Worm (Caenorhabditis elegans) whole organism, young adult: ENCODE data around the gene exc-9.

Experiments used
- egrh-3 ChIP-seq: fragments of 200-800 bp; sonication (Bioruptor generic); IDR thresholded peaks from 2 replicates; pipeline ENCODE4 v1.3.6; 2022; ENCODE audit warnings: missing genetic modification reagents, missing genetic modification characterization, missing compliant biosample characterization
- ekl-4 ChIP-seq: fragments of 200-800 bp; sonication (Bioruptor generic); IDR thresholded peaks from 2 replicates; pipeline ENCODE4 v1.3.6; 2022; ENCODE audit warnings: missing genetic modification reagents, missing genetic modification characterization, missing compliant biosample characterization
- let-607 ChIP-seq, 2 experiments: fragments of 200-800 bp in 1 of 2; sonication (Bioruptor generic) in 1 of 2; sonication (generic microtip) in 1 of 2; optimal IDR thresholded peaks; 2 replicates each; lab custom pipeline; 2016 to 2018; ENCODE audit warnings: mild to moderate bottlenecking in 2 of 2, missing compliant biosample characterization in 2 of 2, missing genetic modification characterization in 2 of 2, moderate library complexity in 2 of 2, missing genotype in 1 of 2
- pha-4 ChIP-seq: fragments of 150-350 bp; sonication (generic microtip); optimal IDR thresholded peaks from 2 replicates; lab custom pipeline; 2014; ENCODE audit warnings: missing biosample characterization, missing genetic modification reagents, missing genetic modification characterization
- zfh-2 ChIP-seq: fragments of 200-800 bp; sonication (Bioruptor generic); conservative IDR thresholded peaks from 2 replicates; pipeline ENCODE4 v1.3.6; 2022; ENCODE audit warnings: missing genetic modification reagents, missing genetic modification characterization, missing compliant biosample characterization

DNA sequence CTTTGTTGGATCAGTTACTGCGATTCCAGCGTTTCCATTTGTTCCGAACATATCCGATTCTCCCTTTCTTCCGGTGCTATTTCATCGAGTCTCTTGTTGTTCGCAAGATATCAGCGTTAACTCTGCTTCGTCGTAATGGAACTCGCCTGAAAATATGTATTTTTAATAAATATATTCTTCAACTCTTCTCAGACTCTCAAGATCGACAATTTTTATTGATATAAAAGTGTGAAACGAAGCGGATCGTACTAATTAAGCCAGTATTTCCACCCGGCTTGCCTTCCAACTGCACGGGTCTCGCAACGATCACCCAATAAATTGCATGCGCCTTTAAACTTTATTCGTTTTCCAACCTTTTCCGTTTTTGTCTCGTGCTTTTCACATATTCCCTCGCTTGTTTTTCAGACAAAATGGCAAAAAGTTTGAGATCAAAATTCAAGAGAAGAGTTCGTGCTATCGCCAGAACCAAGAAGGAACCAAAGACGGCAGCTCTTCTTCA lies 16.8 kb downstream of the exc-9 start, which contains the start of the genes xpo-3 and C49H3.3:
- no peak for TF ChIP-seq let-607 (tag; optimal IDR thresholded peaks at IDR 0.05; lab: Kevin White, UChicago)
- no peak for TF ChIP-seq pha-4 (tag; lab: Kevin White, UChicago)
- no peak for TF ChIP-seq egrh-3 (GFP tag; lab: Robert Waterston, UW)
- no peak for TF ChIP-seq zfh-2
- TF ChIP-seq ekl-4 (GFP tag; lab: Robert Waterston, UW): no peak
